Worm (Caenorhabditis elegans): ENCODE measurements around the gene T12A7.2.

- TF ChIP-seq ztf-23 (GFP tag; IDR thresholded peaks at IDR 0.05) (no peak), ref-1 (GFP tag; conservative IDR thresholded peaks at IDR 0.05) (no peak), flt-1 (GFP tag; IDR thresholded peaks at IDR 0.05) (no peak), med-1 (GFP tag; optimal IDR thresholded peaks at IDR 0.05; ENCODE audit: insufficient read depth) (no peak), ztf-29 (GFP tag; IDR thresholded peaks at IDR 0.05) (no peak), cog-1 (tag; optimal IDR thresholded peaks at IDR 0.05) (no peak), tab-1 (GFP tag; IDR thresholded peaks at IDR 0.05) (no peak)
Observed at ce11 chrIV:11723255-11723654, 37.7 kb downstream of the T12A7.2 start.

All from whole organism, midembryonic.